Worm (Caenorhabditis elegans) whole organism, L3 larva: ENCODE measurements around the gene syx-3.

ENCODE experiments used
- aly-2 ChIP-seq: fragments of 150-350 bp; optimal IDR thresholded peaks from 2 replicates; lab custom pipeline; 2014; ENCODE audit warnings: missing biosample characterization, missing genetic modification characterization
- ama-1 ChIP-seq: fragments of 150-350 bp; optimal IDR thresholded peaks from 2 replicates; lab custom pipeline; 2018
- ceh-28 ChIP-seq: fragments of 150-350 bp; optimal IDR thresholded peaks from 2 replicates; lab custom pipeline; 2014; ENCODE audit warnings: missing biosample characterization, missing genetic modification reagents, missing genetic modification characterization
- ceh-82 ChIP-seq: fragments of 150-350 bp; optimal IDR thresholded peaks from 2 replicates; lab custom pipeline; 2014; ENCODE audit warnings: missing biosample characterization, missing genetic modification characterization
- egl-5 ChIP-seq: fragments of 150-350 bp; optimal IDR thresholded peaks from 2 replicates; lab custom pipeline; 2017; ENCODE audit warnings: missing biosample characterization, missing genetic modification reagents, missing genetic modification characterization, inconsistent platforms
- elt-1 ChIP-seq: fragments of 150-350 bp; optimal IDR thresholded peaks from 2 replicates; lab custom pipeline; 2014; ENCODE audit warnings: missing biosample characterization, missing genetic modification characterization
- elt-2 ChIP-seq: sonication (generic microtip); optimal IDR thresholded peaks from 2 replicates; lab custom pipeline; 2016; ENCODE audit warnings: missing genetic modification reagents, mild to moderate bottlenecking, missing genetic modification characterization, missing compliant biosample characterization
- elt-3 ChIP-seq, 3 experiments: fragments of 150-350 bp in 1 of 3; sonication (generic microtip) in 2 of 3; optimal IDR thresholded peaks; 2 replicates in 2 of 3; 4 replicates in 1 of 3; lab custom pipeline; 2014 to 2017; ENCODE audit warnings: missing biosample characterization in 3 of 3, missing genetic modification characterization in 3 of 3
- hmg-11 ChIP-seq: sonication (generic microtip); optimal IDR thresholded peaks from 2 replicates; lab custom pipeline; 2016; ENCODE audit warnings: missing genetic modification characterization, missing compliant biosample characterization
- jun-1 ChIP-seq: fragments of 150-350 bp; optimal IDR thresholded peaks from 2 replicates; lab custom pipeline; 2014; ENCODE audit warnings: missing biosample characterization, missing genetic modification reagents, missing genetic modification characterization
- lin-15B ChIP-seq: fragments of 150-350 bp; optimal IDR thresholded peaks from 2 replicates; lab custom pipeline; 2014; ENCODE audit warnings: missing biosample characterization, missing genetic modification characterization
- lin-39 ChIP-seq: fragments of 150-350 bp; optimal IDR thresholded peaks from 2 replicates; lab custom pipeline; 2018; ENCODE audit warnings: missing biosample characterization, missing genetic modification reagents, missing genetic modification characterization
- lsy-12 ChIP-seq: sonication (generic microtip); optimal IDR thresholded peaks from 2 replicates; lab custom pipeline; 2016; ENCODE audit warnings: mild to moderate bottlenecking, missing genetic modification characterization, missing compliant biosample characterization
- mdl-1 ChIP-seq: fragments of 150-350 bp; optimal IDR thresholded peaks from 2 replicates; lab custom pipeline; 2014; ENCODE audit warnings: missing biosample characterization, missing genetic modification characterization
- nfya-1 ChIP-seq: sonication (generic microtip); optimal IDR thresholded peaks from 2 replicates; lab custom pipeline; 2017; ENCODE audit warnings: missing genetic modification characterization, mild to moderate bottlenecking, missing compliant biosample characterization, antibody characterized with exemption, moderate library complexity; ENCODE audit not compliant: insufficient read depth
- nhr-28 ChIP-seq: fragments of 150-350 bp; optimal IDR thresholded peaks from 2 replicates; lab custom pipeline; 2014; ENCODE audit warnings: missing biosample characterization, missing genetic modification characterization
- nhr-67 ChIP-seq: fragments of 150-350 bp; optimal IDR thresholded peaks from 2 replicates; lab custom pipeline; 2014; ENCODE audit warnings: missing biosample characterization, missing genetic modification characterization
- nhr-76 ChIP-seq: fragments of 150-350 bp; sonication (generic microtip); optimal IDR thresholded peaks from 5 replicates; lab custom pipeline; 2014; ENCODE audit warnings: missing biosample characterization, missing genetic modification characterization
- pqm-1 ChIP-seq: fragments of 150-350 bp; optimal IDR thresholded peaks from 2 replicates; lab custom pipeline; 2017; ENCODE audit warnings: missing biosample characterization, missing genetic modification characterization, inconsistent platforms
- snpc-4 ChIP-seq: fragments of 150-350 bp; optimal IDR thresholded peaks from 2 replicates; lab custom pipeline; 2014; ENCODE audit warnings: missing biosample characterization, missing genetic modification characterization
- unc-62 ChIP-seq: fragments of 150-350 bp; sonication (generic microtip); optimal IDR thresholded peaks from 4 replicates; lab custom pipeline; 2014; ENCODE audit warnings: missing biosample characterization, missing genetic modification reagents, missing genetic modification characterization
- zag-1 ChIP-seq: fragments of 150-350 bp; optimal IDR thresholded peaks from 2 replicates; lab custom pipeline; 2014; ENCODE audit warnings: missing biosample characterization, missing genetic modification characterization
- ztf-4 ChIP-seq: fragments of 150-350 bp; optimal IDR thresholded peaks from 2 replicates; lab custom pipeline; 2014; ENCODE audit warnings: missing biosample characterization, missing genetic modification characterization

Gene syx-3

DNA sequence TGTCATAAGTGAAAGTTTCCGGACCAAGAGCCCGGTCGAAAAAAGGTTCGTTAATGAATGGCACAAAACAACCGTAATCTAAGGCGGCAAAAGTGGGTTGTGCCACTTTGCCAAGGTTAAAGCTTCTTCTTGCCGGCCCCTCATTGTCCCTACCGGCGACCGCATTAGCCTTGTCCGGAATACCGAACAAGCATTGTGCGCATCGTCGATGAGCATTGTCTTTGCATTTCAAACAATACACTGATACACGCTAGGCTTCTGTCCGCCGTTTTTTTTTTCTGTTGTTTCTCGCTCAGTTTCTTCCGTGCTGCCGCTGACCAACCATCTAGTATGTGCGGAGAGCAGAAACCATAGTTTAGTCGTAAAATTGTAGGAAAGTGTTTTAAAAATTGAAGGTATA lies 48.4 kb downstream of the syx-3 start, which contains the start of gene C03F11.2:
Gene C03F11.2 (minus strand): TSS at position 101 of the 400 bp plus-strand sequence.
- TF ChIP-seq lin-15B (tag; lab: Kevin White, UChicago) = no peak
- TF ChIP-seq elt-3 (tag; optimal IDR thresholded peaks at IDR 0.05; lab: Kevin White, UChicago) = no peak
- no peak for TF ChIP-seq elt-1 (tag; lab: Kevin White, UChicago)
- TF ChIP-seq zag-1 (tag; lab: Kevin White, UChicago) = no peak
- no peak for TF ChIP-seq nhr-28 (tag; lab: Kevin White, UChicago)
- no peak for TF ChIP-seq aly-2 (tag; lab: Kevin White, UChicago)
- no peak for TF ChIP-seq nhr-67 (tag; lab: Kevin White, UChicago)
- no peak for TF ChIP-seq snpc-4 (tag; lab: Kevin White, UChicago)
- TF ChIP-seq ztf-4 = no peak
- no peak for TF ChIP-seq jun-1 (tag; lab: Kevin White, UChicago)
- TF ChIP-seq, all 47 proteins: peak for 0

DNA sequence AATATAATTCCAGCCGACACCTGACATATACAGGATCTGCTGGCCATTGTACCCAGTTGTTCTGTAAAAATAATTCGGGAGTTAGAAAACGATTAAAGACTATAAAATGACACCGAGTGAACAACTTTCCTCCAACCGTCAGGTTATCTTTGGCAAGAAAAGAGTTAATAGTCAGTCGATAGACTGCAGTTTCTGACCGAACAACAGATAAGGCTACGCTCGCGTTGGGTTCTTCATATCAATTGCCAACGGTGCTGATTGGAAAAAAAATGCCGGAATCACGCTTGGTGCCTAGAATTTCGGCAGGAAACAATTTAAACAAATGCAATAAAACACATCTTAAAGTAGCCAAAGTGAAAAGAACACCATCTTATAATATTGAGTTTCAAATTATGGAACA lies 51.6 kb downstream of the syx-3 start, which contains the start of gene scav-1:
Gene scav-1 (minus strand): TSS at position 61 of the 400 bp plus-strand sequence.
- TF ChIP-seq ztf-4 (no peak), hmg-11 (tag; lab: Kevin White, UChicago) (no peak), lin-39 (no peak), lsy-12 (tag; lab: Kevin White, UChicago) (no peak), unc-62 (GFP tag; lab: Kevin White, UChicago) (no peak), elt-2 (peak; percentile 87), pqm-1 (tag; lab: Kevin White, UChicago) (peak; percentile 76), mdl-1 (tag; lab: Kevin White, UChicago) (no peak), nfya-1 (tag; lab: Kevin White, UChicago) (no peak), ceh-82 (tag; lab: Kevin White, UChicago) (no peak), jun-1 (tag; lab: Kevin White, UChicago) (no peak), zag-1 (tag; lab: Kevin White, UChicago) (no peak), nhr-76 (tag; lab: Kevin White, UChicago) (no peak), ceh-28 (tag; lab: Kevin White, UChicago) (no peak), ama-1 (lab: Kevin White, UChicago) (no peak), egl-5 (tag; lab: Kevin White, UChicago) (no peak)
- TF ChIP-seq, all 47 proteins: peak for 2
